Fruit fly (Drosophila melanogaster): ENCODE measurements around the gene RpL37A.

DNA sequence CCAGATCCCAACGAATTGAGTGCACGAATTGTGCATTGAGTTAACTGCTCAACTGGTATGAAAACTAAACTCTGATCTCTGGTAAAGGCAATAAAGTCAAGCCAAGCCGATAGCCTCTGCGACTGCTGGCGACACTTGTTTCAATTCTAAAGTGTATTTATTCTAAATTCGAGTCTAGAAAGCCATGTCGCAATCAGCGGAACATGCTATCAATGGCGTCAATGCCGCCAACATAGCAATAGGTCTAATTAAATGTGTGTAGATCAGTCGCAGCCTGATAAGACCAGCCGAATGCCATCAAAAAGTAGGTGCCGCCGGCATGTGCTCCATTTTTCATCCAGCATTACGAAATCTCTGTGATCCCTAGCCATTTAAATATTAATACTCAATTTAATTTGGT, 45.2 kb upstream of the RpL37A start:
- TF ChIP-seq CG8478 (optimal IDR thresholded peaks at IDR 0.05) (no peak), CTCF (optimal IDR thresholded peaks at IDR 0.05) (no peak)
